Worm (Caenorhabditis elegans): ENCODE results near the gene Y116A8C.467.

Y116A8C.467 gene

DNA sequence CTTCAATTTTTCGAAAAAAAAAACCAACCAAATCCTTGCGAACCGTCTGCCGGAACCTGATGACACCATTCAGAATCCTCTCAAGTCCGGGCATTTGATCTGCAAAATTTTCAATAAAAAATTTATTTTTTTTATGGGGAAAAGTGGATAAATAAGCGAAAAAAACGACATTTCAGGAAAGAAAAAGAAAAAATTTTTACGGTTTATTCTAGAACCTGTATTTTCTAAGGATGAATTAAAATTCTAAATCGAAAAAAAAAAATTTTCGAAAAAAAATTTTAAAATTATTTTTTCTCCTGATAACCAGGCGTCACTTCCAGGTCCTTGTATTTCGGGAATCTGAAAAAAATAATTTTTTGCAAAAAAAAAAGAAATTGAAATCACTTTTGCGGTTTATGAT lies 36.5 kb upstream of the Y116A8C.467 start, which contains the start of gene bca-2:
TSS of gene bca-2 (minus strand) at position 101 of the 400 bp plus-strand sequence.
- TF ChIP-seq athp-1 (tag; optimal IDR thresholded peaks at IDR 0.05): no peak
- no peak for TF ChIP-seq pha-4 (tag; optimal IDR thresholded peaks at IDR 0.05)
- TF ChIP-seq Y53F4B.3 (GFP tag; IDR thresholded peaks at IDR 0.05): no peak

ce11 chrIV:17099113-17099512 lies 35.5 kb upstream of the Y116A8C.467 start:
- TF ChIP-seq lsy-27 (tag; optimal IDR thresholded peaks at IDR 0.05; ENCODE audit: borderline replicate concordance, insufficient read depth) (no peak), die-1 (tag; optimal IDR thresholded peaks at IDR 0.05) (no peak), him-1 (tag; optimal IDR thresholded peaks at IDR 0.05) (no peak), snpc-4 (GFP tag; optimal IDR thresholded peaks at IDR 0.05) (no peak), snpc-4 (tag; optimal IDR thresholded peaks at IDR 0.05) (peak in 1 of 4 experiments; percentile 4)

DNA sequence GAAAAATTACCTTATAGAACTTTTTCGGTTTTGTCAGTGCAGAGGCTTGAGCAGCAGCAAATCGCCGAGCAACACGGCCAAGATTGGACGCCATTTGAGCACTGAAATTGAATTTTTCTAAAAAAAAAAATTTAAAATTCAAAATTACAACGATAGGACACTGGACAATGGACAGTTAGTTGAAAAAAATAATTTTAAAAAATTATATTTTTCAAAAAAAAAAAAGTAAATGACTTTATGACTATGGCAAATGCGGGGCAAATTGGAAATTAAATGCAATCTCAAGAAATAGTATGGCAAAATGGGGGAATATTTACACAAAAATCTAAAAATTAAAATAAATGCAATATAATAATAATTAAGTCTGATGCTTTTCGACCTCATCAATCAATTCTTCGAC lies 32.6 kb upstream of the Y116A8C.467 start, which contains the start of gene Y116A8C.27:
TSS of gene Y116A8C.27 (minus strand) at position 101 of the 400 bp plus-strand sequence.
- TF ChIP-seq snpc-4 (GFP tag; optimal IDR thresholded peaks at IDR 0.05): peak; percentile 4
- TF ChIP-seq snpc-4 (tag; optimal IDR thresholded peaks at IDR 0.05): no peak
- TF ChIP-seq egl-18 (GFP tag; IDR thresholded peaks at IDR 0.05): no peak
- TF ChIP-seq F55B11.4 (tag; optimal IDR thresholded peaks at IDR 0.05; ENCODE audit: borderline replicate concordance, insufficient read depth): no peak
- TF ChIP-seq F39B2.1 (GFP tag; IDR thresholded peaks at IDR 0.05): no peak

ce11 chrIV:17093701-17094100 lies 30.1 kb upstream of the Y116A8C.467 start, which contains the start of gene Y116A8C.29:
TSS of gene Y116A8C.29 (plus strand) at chrIV:17094028.
- TF ChIP-seq pha-4 (tag; optimal IDR thresholded peaks at IDR 0.05) (peak; percentile 36), lsy-27 (tag; optimal IDR thresholded peaks at IDR 0.05; ENCODE audit: borderline replicate concordance, insufficient read depth) (no peak), hmg-1.2 (GFP tag; IDR thresholded peaks at IDR 0.05) (peak; percentile 7; the same call in 1 of the 2 replicates)

ce11 chrIV:17088849-17089248 lies 25.2 kb upstream of the Y116A8C.467 start, which contains the start of gene Y116A8C.43:
TSS of gene Y116A8C.43 (plus strand) at chrIV:17088851.
- peak; percentile 55 for TF ChIP-seq repo-1 (tag; optimal IDR thresholded peaks at IDR 0.05)
- TF ChIP-seq nfya-1 (tag; optimal IDR thresholded peaks at IDR 0.05; ENCODE audit: borderline replicate concordance, insufficient read depth): no peak
- 0 out of 2 replicates have a peak, but pooled peaks have one; percentile 59 for TF ChIP-seq madf-3 (GFP tag; IDR thresholded peaks at IDR 0.05)
- no peak for TF ChIP-seq atf-7 (tag; optimal IDR thresholded peaks at IDR 0.05)
- 0 out of 2 replicates have a peak, but pooled peaks have one; percentile 53 for TF ChIP-seq Y56A3A.18 (GFP tag; IDR thresholded peaks at IDR 0.05)
- peak; percentile 92 for TF ChIP-seq attf-6 (GFP tag; IDR thresholded peaks at IDR 0.05)
- no peak for TF ChIP-seq unc-62 (GFP tag; optimal IDR thresholded peaks at IDR 0.05)
- no peak for TF ChIP-seq K12H6.12 (tag; optimal IDR thresholded peaks at IDR 0.05)
- peak; percentile 37 for TF ChIP-seq him-1 (tag; optimal IDR thresholded peaks at IDR 0.05)
- no peak for TF ChIP-seq lir-1 (GFP tag; conservative IDR thresholded peaks at IDR 0.05)
- peak; percentile 68; the same call in 1 of the 2 replicates for TF ChIP-seq B0336.3 (GFP tag; IDR thresholded peaks at IDR 0.05)
- TF ChIP-seq bed-2 (GFP tag; IDR thresholded peaks at IDR 0.05): no peak
- TF ChIP-seq ceh-100 (GFP tag; IDR thresholded peaks at IDR 0.05): peak; percentile 26
- peak; percentile 18 for TF ChIP-seq attf-5 (GFP tag; optimal IDR thresholded peaks at IDR 0.05)
- TF ChIP-seq lin-40 (tag; optimal IDR thresholded peaks at IDR 0.05): no peak
- no peak for TF ChIP-seq rpc-1 (optimal IDR thresholded peaks at IDR 0.05)
- TF ChIP-seq rpc-1 (tag; optimal IDR thresholded peaks at IDR 0.05): no peak
- peak; percentile 43 for TF ChIP-seq tlf-1 (GFP tag; optimal IDR thresholded peaks at IDR 0.05)
- no peak for TF ChIP-seq chd-7 (tag; optimal IDR thresholded peaks at IDR 0.05)
- peak; percentile 38; the same call in 1 of the 2 replicates for TF ChIP-seq rcor-1 (GFP tag; IDR thresholded peaks at IDR 0.05)
- TF ChIP-seq hmg-1.2 (GFP tag; IDR thresholded peaks at IDR 0.05): peak; percentile 23; the same call in 1 of the 2 replicates
- 0 out of 2 replicates have a peak, but pooled peaks have one; percentile 68 for TF ChIP-seq ztf-28 (GFP tag; IDR thresholded peaks at IDR 0.05)
- 0 out of 2 replicates have a peak, but pooled peaks have one; percentile 29 for TF ChIP-seq nfyb-1 (GFP tag; IDR thresholded peaks at IDR 0.05)
- no peak for TF ChIP-seq sptf-2 (GFP tag; optimal IDR thresholded peaks at IDR 0.05)
- TF ChIP-seq F55B11.4 (tag; optimal IDR thresholded peaks at IDR 0.05; ENCODE audit: borderline replicate concordance, insufficient read depth): no peak
- TF ChIP-seq Y53G8AR.9 (GFP tag; conservative IDR thresholded peaks at IDR 0.05): peak; percentile 76
- TF ChIP-seq hrde-1 (tag; optimal IDR thresholded peaks at IDR 0.05; ENCODE audit: borderline replicate concordance): peak; percentile 67
- peak; percentile 31 for TF ChIP-seq mes-4 (tag; optimal IDR thresholded peaks at IDR 0.05)
- 0 out of 2 replicates have a peak, but pooled peaks have one; percentile 29 for TF ChIP-seq hlh-26 (GFP tag; conservative IDR thresholded peaks at IDR 0.05)
- TF ChIP-seq snpc-4 (GFP tag; optimal IDR thresholded peaks at IDR 0.05): peak; percentile 45
- peak in 1 of 4 experiments; percentile 88 for TF ChIP-seq snpc-4 (tag; optimal IDR thresholded peaks at IDR 0.05)
- TF ChIP-seq hmg-20 (GFP tag; IDR thresholded peaks at IDR 0.05): no peak
